Fruit fly (Drosophila melanogaster): ENCODE data around the gene Npc2a.

- TF ChIP-seq CG8301 (tag; optimal IDR thresholded peaks at IDR 0.05) (no peak), CG13204 (GFP tag; optimal IDR thresholded peaks at IDR 0.05) (no peak), CG9948 (tag; optimal IDR thresholded peaks at IDR 0.05) (no peak), D1 (tag; optimal IDR thresholded peaks at IDR 0.05) (no peak), CG17806 (tag; optimal IDR thresholded peaks at IDR 0.05) (no peak), Ets98B (GFP tag; IDR thresholded peaks at IDR 0.05) (no peak), CG14655 (GFP tag; optimal IDR thresholded peaks at IDR 0.05) (no peak), fd96Ca (GFP tag; IDR thresholded peaks at IDR 0.05) (no peak), EcR (GFP tag; optimal IDR thresholded peaks at IDR 0.05) (no peak)
Measured at dm6 chr2L:2006082-2006669, 18.1 kb downstream of the Npc2a start, which contains the start of gene CG33543.
